Fruit fly (Drosophila melanogaster): ENCODE results near the gene GATAd.

GATAd gene

dm6 chr2L:10362408-10363067 is 29.0 kb downstream of the GATAd start, which contains the start of the genes Cand1 and pim (continued):
- TF ChIP-seq CG10565 (GFP tag; optimal IDR thresholded peaks at IDR 0.05) = no peak
- TF ChIP-seq Ets97D (GFP tag; optimal IDR thresholded peaks at IDR 0.05) = no peak
- no peak for TF ChIP-seq h (optimal IDR thresholded peaks at IDR 0.05)
- no peak for TF ChIP-seq danr (GFP tag; IDR thresholded peaks at IDR 0.05)
- TF ChIP-seq Gug (GFP tag; IDR thresholded peaks at IDR 0.05) = no peak
- TF ChIP-seq sisA (GFP tag; IDR thresholded peaks at IDR 0.05) = no peak
- no peak for TF ChIP-seq Sox102F (GFP tag; optimal IDR thresholded peaks at IDR 0.05)
- peak; percentile 63 for TF ChIP-seq CG2712 (tag; optimal IDR thresholded peaks at IDR 0.05)
- no peak for TF ChIP-seq vvl (GFP tag; IDR thresholded peaks at IDR 0.05)
- TF ChIP-seq Nf-YC (tag; optimal IDR thresholded peaks at IDR 0.05) = peak; percentile 65
- TF ChIP-seq ranshi (GFP tag; IDR thresholded peaks at IDR 0.05) = no peak
- no peak for TF ChIP-seq CG3995 (GFP tag; optimal IDR thresholded peaks at IDR 0.05)
- no peak for TF ChIP-seq lab (GFP tag; optimal IDR thresholded peaks at IDR 0.05)
- TF ChIP-seq exex (tag; optimal IDR thresholded peaks at IDR 0.05) = no peak
- TF ChIP-seq Hey (tag; optimal IDR thresholded peaks at IDR 0.05) = no peak
- no peak for TF ChIP-seq pho (GFP tag; optimal IDR thresholded peaks at IDR 0.05)
- no peak for TF ChIP-seq disco-r (GFP tag; optimal IDR thresholded peaks at IDR 0.05)
- TF ChIP-seq Sry-β (GFP tag; optimal IDR thresholded peaks at IDR 0.05) = no peak
- TF ChIP-seq pum (GFP tag; optimal IDR thresholded peaks at IDR 0.05) = no peak
- no peak for TF ChIP-seq esg (GFP tag; conservative IDR thresholded peaks at IDR 0.05)
- TF ChIP-seq HLHmδ (GFP tag; optimal IDR thresholded peaks at IDR 0.05) = no peak
- TF ChIP-seq CG7839 (tag; optimal IDR thresholded peaks at IDR 0.05) = no peak
- no peak for TF ChIP-seq nom (GFP tag; optimal IDR thresholded peaks at IDR 0.05)
- TF ChIP-seq chm (GFP tag; IDR thresholded peaks at IDR 0.05) = no peak
- no peak for TF ChIP-seq CG4328 (GFP tag; optimal IDR thresholded peaks at IDR 0.05)
- TF ChIP-seq tna (GFP tag; IDR thresholded peaks at IDR 0.05; ENCODE audit: partially characterized antibody) = no peak
- no peak for TF ChIP-seq Xrp1 (GFP tag; IDR thresholded peaks at IDR 0.05)
- no peak for TF ChIP-seq CG3838 (GFP tag; optimal IDR thresholded peaks at IDR 0.05)
- TF ChIP-seq CG7786 (GFP tag; optimal IDR thresholded peaks at IDR 0.05) = no peak
- no peak for TF ChIP-seq crc (GFP tag; optimal IDR thresholded peaks at IDR 0.05)
- TF ChIP-seq p53 (GFP tag; optimal IDR thresholded peaks at IDR 0.05) = no peak
- no peak for TF ChIP-seq Ptx1 (GFP tag; IDR thresholded peaks at IDR 0.05)
- no peak for TF ChIP-seq tup (GFP tag; optimal IDR thresholded peaks at IDR 0.05)
- TF ChIP-seq sd (tag; optimal IDR thresholded peaks at IDR 0.05) = peak; percentile 50
- TF ChIP-seq CG3407 (GFP tag; optimal IDR thresholded peaks at IDR 0.05) = no peak
- TF ChIP-seq pzg (GFP tag; optimal IDR thresholded peaks at IDR 0.05) = peak; percentile 58
- no peak for TF ChIP-seq slou (GFP tag; optimal IDR thresholded peaks at IDR 0.05)
- no peak for TF ChIP-seq HLH3B (GFP tag; IDR thresholded peaks at IDR 0.05)
- TF ChIP-seq CG7987 (GFP tag; optimal IDR thresholded peaks at IDR 0.05) = no peak
- TF ChIP-seq NK7.1 (GFP tag; optimal IDR thresholded peaks at IDR 0.05) = no peak
- no peak for TF ChIP-seq stc (GFP tag; IDR thresholded peaks at IDR 0.05)
- no peak for TF ChIP-seq Hsf (GFP tag; optimal IDR thresholded peaks at IDR 0.05)
- TF ChIP-seq Antp (GFP tag; optimal IDR thresholded peaks at IDR 0.05) = no peak
- TF ChIP-seq CG8290 (GFP tag; optimal IDR thresholded peaks at IDR 0.05) = no peak
- TF ChIP-seq CG8290 (tag; optimal IDR thresholded peaks at IDR 0.05) = no peak
- no peak for TF ChIP-seq CG15011 (GFP tag; optimal IDR thresholded peaks at IDR 0.05)
- no peak for TF ChIP-seq run (tag; optimal IDR thresholded peaks at IDR 0.05)
- no peak for TF ChIP-seq Mad (GFP tag; optimal IDR thresholded peaks at IDR 0.05)
- no peak for TF ChIP-seq CG8478 (optimal IDR thresholded peaks at IDR 0.05)
- TF ChIP-seq Fer2 (tag; optimal IDR thresholded peaks at IDR 0.05) = no peak
- TF ChIP-seq CG31441 (GFP tag; IDR thresholded peaks at IDR 0.05) = no peak
- no peak for TF ChIP-seq oc (tag; optimal IDR thresholded peaks at IDR 0.05)
- no peak for TF ChIP-seq CG33213 (GFP tag; optimal IDR thresholded peaks at IDR 0.05)

Measured in whole organism, embryonic.